Fruit fly (Drosophila melanogaster): ENCODE results near the gene spz4.

Gene spz4

DNA sequence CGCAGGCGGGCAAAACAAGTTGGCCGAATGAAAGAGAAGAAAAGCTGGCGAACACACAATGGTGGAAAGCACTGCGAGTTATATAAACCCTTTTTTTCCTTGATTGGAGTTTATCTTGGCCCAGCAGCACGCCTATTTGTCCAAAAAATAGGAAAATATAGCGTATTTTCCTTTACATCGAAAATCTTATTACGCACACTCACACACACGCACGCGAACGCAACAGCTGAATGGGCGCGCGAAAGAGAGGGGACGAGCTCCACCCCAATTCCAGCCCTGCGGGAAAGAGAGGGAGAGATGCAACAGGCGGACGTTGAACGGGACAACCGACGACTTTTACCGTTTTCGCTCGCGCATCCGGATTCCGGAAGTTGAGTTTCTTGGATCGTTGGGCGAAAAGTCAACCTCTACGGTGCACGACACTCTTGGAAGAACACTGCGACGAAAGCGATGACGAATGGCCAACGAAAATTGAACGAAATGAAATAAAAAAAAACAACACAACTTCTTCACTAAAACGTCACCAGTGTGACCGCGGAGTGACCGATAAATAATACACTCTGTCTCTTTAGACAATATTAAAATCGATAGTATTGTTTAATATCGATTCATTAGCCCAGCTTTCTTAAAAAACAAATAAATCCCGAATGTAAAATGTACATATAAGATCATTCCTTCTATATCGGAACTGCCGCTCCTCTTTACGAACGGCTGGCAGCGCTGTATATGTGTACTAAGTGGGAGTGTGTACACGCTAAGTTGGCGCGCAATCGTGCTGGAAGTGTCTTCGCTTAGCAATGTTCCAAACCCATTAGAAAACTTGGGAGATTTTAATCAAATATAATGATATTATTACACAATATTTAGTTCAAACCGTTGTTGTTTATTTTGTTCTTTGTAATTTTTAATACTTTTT, 15.3 kb downstream of the spz4 start, which contains the start of the genes Dlg5 and CG4970 (continued):
- TF ChIP-seq pzg (GFP tag; optimal IDR thresholded peaks at IDR 0.05) (peak; percentile 84), CG10321 (GFP tag; IDR thresholded peaks at IDR 0.05) (peak; percentile 72), aop (GFP tag; IDR thresholded peaks at IDR 0.05) (peak; percentile 38; the same call in 1 of the 2 replicates), otp (GFP tag; IDR thresholded peaks at IDR 0.05) (no peak), CG11504 (tag; optimal IDR thresholded peaks at IDR 0.05) (no peak), Dp (GFP tag; optimal IDR thresholded peaks at IDR 0.05) (peak; percentile 64), Bgb (GFP tag; IDR thresholded peaks at IDR 0.05; ENCODE audit: partially characterized antibody) (peak; percentile 81), sens (GFP tag) (peak; percentile 57), BEAF-32 (GFP tag; optimal IDR thresholded peaks at IDR 0.05) (peak; percentile 86), CG10959 (GFP tag; IDR thresholded peaks at IDR 0.05) (no peak), sima (GFP tag; optimal IDR thresholded peaks at IDR 0.05) (no peak), CG14965 (GFP tag; optimal IDR thresholded peaks at IDR 0.05; ENCODE audit: borderline replicate concordance) (no peak), unc-4 (GFP tag; IDR thresholded peaks at IDR 0.05; ENCODE audit: partially characterized antibody) (peak; percentile 75), pnt (GFP tag; optimal IDR thresholded peaks at IDR 0.05) (peak; percentile 22), CG7372 (GFP tag; IDR thresholded peaks at IDR 0.05) (0 out of 2 replicates have a peak, but pooled peaks have one; percentile 12), CrebB (tag; optimal IDR thresholded peaks at IDR 0.05) (no peak), CG8478 (optimal IDR thresholded peaks at IDR 0.05) (peak; percentile 91), pita (GFP tag; optimal IDR thresholded peaks at IDR 0.05) (peak; percentile 97), cg (GFP tag; optimal IDR thresholded peaks at IDR 0.05) (peak; percentile 98), gfzf (GFP tag; optimal IDR thresholded peaks at IDR 0.05) (peak; percentile 89), NFAT (GFP tag; IDR thresholded peaks at IDR 0.05) (peak; percentile 63; the same call in 1 of the 2 replicates), row (GFP tag; IDR thresholded peaks at IDR 0.05) (no peak), CG17359 (tag; optimal IDR thresholded peaks at IDR 0.05) (no peak), CG11093 (GFP tag; IDR thresholded peaks at IDR 0.05) (no peak), vfl (GFP tag; optimal IDR thresholded peaks at IDR 0.05) (no peak), zen (tag; optimal IDR thresholded peaks at IDR 0.05) (peak; percentile 27), CG10565 (GFP tag; optimal IDR thresholded peaks at IDR 0.05) (no peak), ewg (GFP tag; optimal IDR thresholded peaks at IDR 0.05) (peak; percentile 57), sna (GFP tag; IDR thresholded peaks at IDR 0.05; ENCODE audit: partially characterized antibody) (peak; percentile 66; the same call in 1 of the 2 replicates), onecut (GFP tag; IDR thresholded peaks at IDR 0.05) (peak; percentile 40; the same call in 1 of the 2 replicates), Ets97D (GFP tag; optimal IDR thresholded peaks at IDR 0.05) (peak; percentile 73), bigmax (GFP tag; optimal IDR thresholded peaks at IDR 0.05) (no peak), CG34376 (GFP tag; optimal IDR thresholded peaks at IDR 0.05) (no peak), Lhr (GFP tag; optimal IDR thresholded peaks at IDR 0.05) (peak; percentile 91), Nf-YB (GFP tag; optimal IDR thresholded peaks at IDR 0.05) (peak; percentile 89), chn (GFP tag; optimal IDR thresholded peaks at IDR 0.05) (peak; percentile 85), CG6813 (GFP tag; optimal IDR thresholded peaks at IDR 0.05) (no peak), fru (optimal IDR thresholded peaks at IDR 0.05) (no peak), CG6654 (GFP tag; optimal IDR thresholded peaks at IDR 0.05) (no peak), dpn (GFP tag; optimal IDR thresholded peaks at IDR 0.05) (peak in 1 of 2 experiments; percentile 17), trem (tag; optimal IDR thresholded peaks at IDR 0.05) (peak; percentile 93), Doc3 (GFP tag; IDR thresholded peaks at IDR 0.05; ENCODE audit: partially characterized antibody) (peak; percentile 68), CG13894 (tag; optimal IDR thresholded peaks at IDR 0.05) (peak; percentile 68), Elba2 (GFP tag; optimal IDR thresholded peaks at IDR 0.05) (peak; percentile 63), Ets65A (GFP tag) (peak; percentile 90), pros (GFP tag; optimal IDR thresholded peaks at IDR 0.05) (peak; percentile 37), CG8281 (tag; optimal IDR thresholded peaks at IDR 0.05) (no peak), CG6683 (GFP tag; optimal IDR thresholded peaks at IDR 0.05) (no peak)
